Fruit fly (Drosophila melanogaster): ENCODE measurements around the gene Trs20.

The Trs20 gene

DNA sequence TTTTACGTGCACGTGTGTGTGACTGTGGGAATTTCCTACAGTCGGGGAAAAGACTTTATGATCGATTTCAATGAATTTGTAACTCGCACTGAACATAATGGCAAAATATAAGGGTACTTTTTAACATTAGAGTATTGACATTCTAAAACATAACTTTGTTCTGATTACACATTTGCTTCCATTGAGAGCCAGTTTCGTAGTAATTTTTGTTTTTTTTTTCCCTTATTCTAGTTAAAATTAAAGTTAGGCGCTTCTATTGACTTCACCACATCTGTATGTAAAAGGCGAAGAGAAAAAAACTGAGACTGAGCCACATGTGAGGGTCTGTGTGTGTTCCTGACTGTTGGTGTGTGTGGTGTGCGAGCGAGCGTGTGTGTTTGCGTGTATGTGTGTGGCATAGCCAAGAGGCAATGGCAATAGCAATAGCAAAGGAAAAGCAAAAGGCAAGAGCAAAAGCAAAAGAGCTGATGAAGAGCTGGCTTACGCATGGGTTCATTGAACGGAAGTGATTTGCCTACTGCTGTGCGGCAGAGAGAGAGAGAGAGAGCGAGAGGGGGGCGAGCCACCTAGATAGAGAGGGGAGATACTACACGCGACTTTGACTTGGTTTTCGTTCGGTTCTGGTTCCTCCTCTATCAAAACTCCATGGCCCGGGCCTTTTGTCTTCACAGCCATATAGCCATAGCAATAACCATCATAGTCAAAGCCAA is 30.6 kb upstream of the Trs20 start (continued):
- TF ChIP-seq ey (GFP tag; optimal IDR thresholded peaks at IDR 0.05), result peak; percentile 31

DNA sequence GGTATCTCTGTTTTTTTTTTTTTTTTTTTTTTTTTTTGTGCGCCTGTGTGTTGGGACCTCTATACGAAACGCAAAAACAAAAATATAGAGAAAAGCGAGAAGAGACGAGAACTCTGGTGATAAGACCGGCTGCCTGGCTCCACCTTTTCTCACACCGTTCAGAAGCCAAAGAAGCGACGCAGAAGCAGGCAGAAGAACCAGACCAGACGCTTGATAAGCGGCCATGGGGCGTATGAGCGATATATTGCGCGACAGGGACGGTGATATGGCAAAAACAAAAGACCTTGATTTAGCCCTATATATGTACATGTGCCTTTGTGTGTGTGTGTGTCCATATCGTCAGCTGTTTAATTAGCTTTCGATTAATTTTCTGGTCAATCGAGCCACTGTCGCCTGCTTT is 29.7 kb upstream of the Trs20 start:
- TF ChIP-seq jim (GFP tag; optimal IDR thresholded peaks at IDR 0.05), result no peak
- no peak for TF ChIP-seq h (GFP tag; optimal IDR thresholded peaks at IDR 0.05)
- TF ChIP-seq Jra (GFP tag; optimal IDR thresholded peaks at IDR 0.05), result peak; percentile 7
- no peak for TF ChIP-seq Sp1 (GFP tag; optimal IDR thresholded peaks at IDR 0.05)
- TF ChIP-seq CrebA (GFP tag; optimal IDR thresholded peaks at IDR 0.05; ENCODE audit: borderline replicate concordance), result peak; percentile 51
- no peak for TF ChIP-seq HLH106 (tag; optimal IDR thresholded peaks at IDR 0.05)
- no peak for TF ChIP-seq dl (GFP tag; optimal IDR thresholded peaks at IDR 0.05; ENCODE audit: insufficient read depth in 1 of 2, partially characterized antibody in 2 of 2)
- peak; percentile 70 for TF ChIP-seq Vsx2 (GFP tag; optimal IDR thresholded peaks at IDR 0.05; ENCODE audit: partially characterized antibody)
- TF ChIP-seq rgr (GFP tag; optimal IDR thresholded peaks at IDR 0.05), result no peak
- peak; percentile 9 for TF ChIP-seq Hnf4 (GFP tag; optimal IDR thresholded peaks at IDR 0.05)
- no peak for TF ChIP-seq CG32264 (GFP tag; optimal IDR thresholded peaks at IDR 0.05)
- no peak for TF ChIP-seq GATAd (GFP tag; optimal IDR thresholded peaks at IDR 0.05)
- TF ChIP-seq dsf (GFP tag; optimal IDR thresholded peaks at IDR 0.05; ENCODE audit: borderline replicate concordance), result no peak
- TF ChIP-seq foxo (GFP tag; optimal IDR thresholded peaks at IDR 0.05), result peak in 1 of 2 experiments; percentile 3
- TF ChIP-seq Mio (GFP tag; optimal IDR thresholded peaks at IDR 0.05), result no peak
- TF ChIP-seq psq (GFP tag; optimal IDR thresholded peaks at IDR 0.05), result peak; percentile 55

DNA sequence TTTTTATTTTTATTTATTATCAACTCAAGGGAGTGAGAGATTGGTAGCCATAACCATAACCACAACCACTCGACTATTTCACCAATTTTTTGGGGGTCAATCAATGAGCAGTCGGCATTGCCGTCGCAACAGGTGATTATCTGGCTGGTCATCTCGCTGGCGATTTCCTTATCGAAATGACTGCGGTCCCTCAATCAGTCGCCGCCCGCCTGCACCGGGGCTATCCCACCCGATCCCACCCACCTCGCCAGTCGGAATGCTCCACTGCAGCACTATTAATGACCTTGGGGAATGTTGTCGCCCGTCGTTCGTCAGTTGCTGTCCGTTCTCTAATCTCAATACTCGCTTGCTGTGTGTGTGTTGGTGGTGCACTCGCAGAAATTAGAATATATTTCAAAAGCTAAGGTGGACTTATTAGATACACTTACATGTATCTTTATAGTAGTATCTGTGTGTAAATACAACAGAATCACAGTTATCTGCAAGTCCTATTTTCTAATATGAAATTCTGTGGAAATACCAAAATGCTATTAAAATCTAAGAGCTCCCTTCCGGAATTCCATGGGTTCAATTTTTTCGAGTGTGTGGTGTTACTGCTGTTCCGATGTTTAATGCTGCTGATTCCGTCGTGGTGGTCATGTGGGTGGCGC is 29.1 kb upstream of the Trs20 start:
- TF ChIP-seq Hr78 (GFP tag; optimal IDR thresholded peaks at IDR 0.05) (no peak), Myc (optimal IDR thresholded peaks at IDR 0.05) (no peak), dmrt93B (GFP tag; optimal IDR thresholded peaks at IDR 0.05) (no peak), HLH106 (tag; optimal IDR thresholded peaks at IDR 0.05) (peak; percentile 46), sv (GFP tag; optimal IDR thresholded peaks at IDR 0.05) (peak; percentile 10), Hnf4 (GFP tag; optimal IDR thresholded peaks at IDR 0.05) (no peak), brk (GFP tag; optimal IDR thresholded peaks at IDR 0.05) (no peak), psq (GFP tag; optimal IDR thresholded peaks at IDR 0.05) (no peak), CrebA (GFP tag; optimal IDR thresholded peaks at IDR 0.05; ENCODE audit: borderline replicate concordance) (no peak), CG32264 (GFP tag; optimal IDR thresholded peaks at IDR 0.05) (no peak), Abd-B (GFP tag; optimal IDR thresholded peaks at IDR 0.05) (no peak), Hr83 (GFP tag; optimal IDR thresholded peaks at IDR 0.05; ENCODE audit: poor library complexity, severe bottlenecking) (no peak), dsf (GFP tag; optimal IDR thresholded peaks at IDR 0.05; ENCODE audit: borderline replicate concordance) (no peak), usp (GFP tag; optimal IDR thresholded peaks at IDR 0.05) (no peak), Dif (GFP tag; optimal IDR thresholded peaks at IDR 0.05; ENCODE audit: partially characterized antibody) (no peak), Mio (GFP tag; optimal IDR thresholded peaks at IDR 0.05) (no peak), OdsH (GFP tag; optimal IDR thresholded peaks at IDR 0.05) (peak; percentile 41), ey (GFP tag; optimal IDR thresholded peaks at IDR 0.05) (peak; percentile 49), CG9705 (GFP tag; optimal IDR thresholded peaks at IDR 0.05) (no peak), tai (GFP tag; optimal IDR thresholded peaks at IDR 0.05) (no peak), pan (optimal IDR thresholded peaks at IDR 0.05) (no peak), sage (GFP tag; optimal IDR thresholded peaks at IDR 0.05) (no peak), Vsx2 (GFP tag; optimal IDR thresholded peaks at IDR 0.05; ENCODE audit: partially characterized antibody) (no peak), dl (GFP tag; optimal IDR thresholded peaks at IDR 0.05; ENCODE audit: insufficient read depth in 1 of 2, partially characterized antibody in 2 of 2) (no peak), Dfd (GFP tag; optimal IDR thresholded peaks at IDR 0.05) (no peak), h (GFP tag; optimal IDR thresholded peaks at IDR 0.05) (peak; percentile 68), N (GFP tag; optimal IDR thresholded peaks at IDR 0.05) (no peak), foxo (GFP tag; optimal IDR thresholded peaks at IDR 0.05) (peak in 1 of 2 experiments; percentile 55), Jra (GFP tag; optimal IDR thresholded peaks at IDR 0.05) (no peak), fru (GFP tag; optimal IDR thresholded peaks at IDR 0.05) (peak; percentile 54), rgr (GFP tag; optimal IDR thresholded peaks at IDR 0.05) (peak; percentile 40), Rel (GFP tag; optimal IDR thresholded peaks at IDR 0.05) (no peak), Rel (tag; optimal IDR thresholded peaks at IDR 0.05) (no peak), Sp1 (GFP tag; optimal IDR thresholded peaks at IDR 0.05) (no peak), br (GFP tag; optimal IDR thresholded peaks at IDR 0.05) (peak; percentile 11), woc (GFP tag; optimal IDR thresholded peaks at IDR 0.05) (no peak), GATAd (GFP tag; optimal IDR thresholded peaks at IDR 0.05) (no peak), lola (GFP tag; optimal IDR thresholded peaks at IDR 0.05) (no peak), jim (GFP tag; optimal IDR thresholded peaks at IDR 0.05) (no peak)

All from whole organism, wandering third instar larva.